Worm (Caenorhabditis elegans) whole organism, mixed stage, embryonic: ENCODE measurements around the gene srg-2.
A peak's percentile ranks its signal among the peaks of the same experiment; 100 is the strongest.

Experiments
- blmp-1 ChIP-seq: fragments of 150-350 bp; optimal IDR thresholded peaks from 2 replicates; lab custom pipeline; 2014; ENCODE audit warnings: missing biosample characterization, missing genetic modification characterization
- elt-1 ChIP-seq: sonication (generic microtip); optimal IDR thresholded peaks from 2 replicates; lab custom pipeline; 2017; ENCODE audit warnings: missing genetic modification characterization, mild to moderate bottlenecking, missing compliant biosample characterization, antibody characterized with exemption, moderate library complexity, borderline replicate concordance; ENCODE audit not compliant: insufficient read depth
- elt-3 ChIP-seq: fragments of 150-350 bp; optimal IDR thresholded peaks from 2 replicates; lab custom pipeline; 2014; ENCODE audit warnings: missing biosample characterization, missing genetic modification characterization
- lin-13 ChIP-seq: fragments of 150-350 bp; optimal IDR thresholded peaks from 2 replicates; lab custom pipeline; 2014; ENCODE audit warnings: missing biosample characterization, missing genetic modification characterization
- lsy-2 ChIP-seq: fragments of 150-350 bp; optimal IDR thresholded peaks from 2 replicates; lab custom pipeline; 2014; ENCODE audit warnings: missing biosample characterization, missing genetic modification characterization
- mep-1 ChIP-seq: fragments of 150-350 bp; optimal IDR thresholded peaks from 2 replicates; lab custom pipeline; 2017; ENCODE audit warnings: missing biosample characterization, missing genetic modification reagents, missing genetic modification characterization, inconsistent platforms
- nhr-12 ChIP-seq: fragments of 150-350 bp; optimal IDR thresholded peaks from 2 replicates; lab custom pipeline; 2014; ENCODE audit warnings: missing biosample characterization, missing genetic modification characterization
- nhr-237 ChIP-seq: fragments of 150-350 bp; optimal IDR thresholded peaks from 2 replicates; lab custom pipeline; 2014; ENCODE audit warnings: missing biosample characterization, missing genetic modification characterization
- nhr-76 ChIP-seq: sonication (generic microtip); optimal IDR thresholded peaks from 2 replicates; lab custom pipeline; 2017; ENCODE audit warnings: missing biosample characterization, missing genetic modification characterization
- sem-2 ChIP-seq: fragments of 200-800 bp; sonication (Bioruptor generic); optimal IDR thresholded peaks from 2 replicates; lab custom pipeline; 2018; ENCODE audit warnings: mild to moderate bottlenecking, missing genetic modification characterization, missing compliant biosample characterization
- snpc-4 ChIP-seq: fragments of 150-350 bp; optimal IDR thresholded peaks from 2 replicates; lab custom pipeline; 2014; ENCODE audit warnings: missing biosample characterization, missing genetic modification characterization
- tbx-8 ChIP-seq: fragments of 200-800 bp; sonication (Bioruptor generic); optimal IDR thresholded peaks from 2 replicates; lab custom pipeline; 2018; ENCODE audit warnings: mild to moderate bottlenecking, missing genetic modification characterization, moderate library complexity, missing compliant biosample characterization
- ztf-11 ChIP-seq: fragments of 150-350 bp; optimal IDR thresholded peaks from 2 replicates; lab custom pipeline; 2014; ENCODE audit warnings: missing biosample characterization, missing genetic modification characterization

- TF ChIP-seq snpc-4 (tag; lab: Kevin White, UChicago), result no peak
- no peak for TF ChIP-seq elt-3 (tag; lab: Kevin White, UChicago)
- TF ChIP-seq tbx-8 (GFP tag; lab: Kevin White, UChicago), result no peak
- TF ChIP-seq blmp-1 (tag; lab: Kevin White, UChicago), result no peak
- peak; percentile 54 for TF ChIP-seq mep-1 (tag; lab: Kevin White, UChicago)
- TF ChIP-seq lsy-2 (tag; lab: Kevin White, UChicago), result no peak
- no peak for TF ChIP-seq nhr-12 (tag; lab: Kevin White, UChicago)
- peak; percentile 39 for TF ChIP-seq lin-13 (tag; lab: Kevin White, UChicago)
- TF ChIP-seq nhr-237 (tag; lab: Kevin White, UChicago), result no peak
- no peak for TF ChIP-seq sem-2
- no peak for TF ChIP-seq elt-1 (tag; lab: Kevin White, UChicago)
- TF ChIP-seq nhr-76 (tag; lab: Kevin White, UChicago), result no peak
- no peak for TF ChIP-seq ztf-11 (tag; lab: Kevin White, UChicago)
These were observed 43.2 kb upstream of the srg-2 start, which contains the start of gene F47D12.9 for ce11 chrIII:6303114-6303647.
